Worm (Caenorhabditis elegans) whole organism, L1 larva: ENCODE results near the gene mes-6.

ENCODE experiments used
- C16A3.4 ChIP-seq: fragments of 150-350 bp; optimal IDR thresholded peaks from 2 replicates; lab custom pipeline; 2014; ENCODE audit warnings: missing biosample characterization, missing genetic modification characterization
- Y116A8C.19 ChIP-seq: sonication (generic microtip); optimal IDR thresholded peaks from 2 replicates; lab custom pipeline; 2016; ENCODE audit warnings: missing compliant biosample characterization, missing genetic modification characterization, borderline replicate concordance
- alr-1 ChIP-seq: fragments of 200-800 bp; sonication (Bioruptor generic); optimal IDR thresholded peaks from 2 replicates; lab custom pipeline; 2018; ENCODE audit warnings: borderline replicate concordance, mild to moderate bottlenecking, missing genetic modification characterization, missing compliant biosample characterization
- aly-2 ChIP-seq: fragments of 150-350 bp; optimal IDR thresholded peaks from 2 replicates; lab custom pipeline; 2014; ENCODE audit warnings: missing biosample characterization, missing genetic modification characterization
- blmp-1 ChIP-seq: fragments of 150-350 bp; optimal IDR thresholded peaks from 2 replicates; lab custom pipeline; 2014; ENCODE audit warnings: missing biosample characterization, missing genetic modification characterization
- ceh-8 ChIP-seq: fragments of 200-800 bp; sonication (Bioruptor generic); optimal IDR thresholded peaks from 2 replicates; lab custom pipeline; 2018; ENCODE audit warnings: mild to moderate bottlenecking, missing genetic modification characterization, moderate library complexity, missing compliant biosample characterization
- ces-1 ChIP-seq: fragments of 150-350 bp; optimal IDR thresholded peaks from 2 replicates; lab custom pipeline; 2014; ENCODE audit warnings: missing biosample characterization, missing genetic modification reagents, missing genetic modification characterization
- dpl-1 ChIP-seq, 3 experiments: fragments of 150-350 bp in 2 of 3; sonication (generic microtip) in 1 of 3; optimal IDR thresholded peaks; 2 replicates each; lab custom pipeline; 2014 to 2017; ENCODE audit warnings: missing biosample characterization in 3 of 3, missing genetic modification characterization in 3 of 3, missing genetic modification reagents in 3 of 3
- efl-1 ChIP-seq, 4 experiments: fragments of 150-350 bp; optimal IDR thresholded peaks in 3 of 4; peaks in 1 of 4; 1 replicate in 1 of 4; 2 replicates in 3 of 4; lab custom pipeline; 2014; ENCODE audit warnings: missing biosample characterization in 2 of 4, missing genetic modification characterization in 2 of 4, missing genetic modification reagents in 2 of 4
- elt-2 ChIP-seq: sonication (generic microtip); optimal IDR thresholded peaks from 2 replicates; lab custom pipeline; 2016; ENCODE audit warnings: missing genetic modification characterization, mild to moderate bottlenecking, inconsistent platforms, missing compliant biosample characterization, missing genetic modification reagents
- fkh-4 ChIP-seq: sonication (generic microtip); optimal IDR thresholded peaks from 2 replicates; lab custom pipeline; 2016; ENCODE audit warnings: missing compliant biosample characterization, missing genetic modification characterization, borderline replicate concordance
- grh-1 ChIP-seq: fragments of 200-800 bp; sonication (Bioruptor generic); IDR thresholded peaks from 2 replicates; pipeline ENCODE4 v1.3.6; 2022; ENCODE audit warnings: missing genetic modification reagents, missing genetic modification characterization, missing compliant biosample characterization
- hlh-17 ChIP-seq: fragments of 200-800 bp; sonication (Bioruptor generic); optimal IDR thresholded peaks from 2 replicates; lab custom pipeline; 2018; ENCODE audit warnings: missing genetic modification characterization, mild to moderate bottlenecking, missing compliant biosample characterization, moderate library complexity, borderline replicate concordance
- hlh-4 ChIP-seq: sonication (generic microtip); optimal IDR thresholded peaks from 2 replicates; lab custom pipeline; 2016; ENCODE audit warnings: mild to moderate bottlenecking, missing genetic modification characterization, missing compliant biosample characterization
- hpl-2 ChIP-seq: fragments of 150-350 bp; optimal IDR thresholded peaks from 2 replicates; lab custom pipeline; 2014; ENCODE audit warnings: missing biosample characterization, missing genetic modification reagents, missing genetic modification characterization
- irx-1 ChIP-seq: sonication (generic microtip); optimal IDR thresholded peaks from 2 replicates; lab custom pipeline; 2016; ENCODE audit warnings: missing genetic modification characterization, missing compliant biosample characterization
- lin-14 ChIP-seq: fragments of 200-800 bp; sonication (Bioruptor generic); optimal IDR thresholded peaks from 2 replicates; lab custom pipeline; 2018; ENCODE audit warnings: mild to moderate bottlenecking, missing genetic modification characterization, moderate library complexity, missing compliant biosample characterization
- lin-35 ChIP-seq, 2 experiments: fragments of 150-350 bp; optimal IDR thresholded peaks; 2 replicates each; lab custom pipeline; 2014; ENCODE audit warnings: missing biosample characterization in 2 of 2, missing genetic modification characterization in 2 of 2, missing genetic modification reagents in 2 of 2
- lir-3 ChIP-seq: sonication (generic microtip); optimal IDR thresholded peaks from 2 replicates; lab custom pipeline; 2016; ENCODE audit warnings: mild to moderate bottlenecking, missing genetic modification characterization, moderate library complexity, missing compliant biosample characterization; ENCODE audit not compliant: poor library complexity
- lsy-2 ChIP-seq, 2 experiments: fragments of 150-350 bp; optimal IDR thresholded peaks; 2 replicates each; lab custom pipeline; 2014; ENCODE audit warnings: missing biosample characterization in 2 of 2, missing genetic modification characterization in 2 of 2
- mab-9 ChIP-seq: fragments of 200-800 bp; sonication (Bioruptor generic); IDR thresholded peaks from 2 replicates; pipeline ENCODE4 v1.3.6; 2022; ENCODE audit warnings: missing genetic modification reagents, missing genetic modification characterization, missing compliant biosample characterization
- mdl-1 ChIP-seq, 2 experiments: fragments of 150-350 bp; optimal IDR thresholded peaks; 2 replicates each; lab custom pipeline; 2014 to 2017; ENCODE audit warnings: missing biosample characterization in 2 of 2, missing genetic modification characterization in 2 of 2, inconsistent platforms in 1 of 2
- mef-2 ChIP-seq: fragments of 150-350 bp; optimal IDR thresholded peaks from 2 replicates; lab custom pipeline; 2014; ENCODE audit warnings: missing biosample characterization, missing genetic modification characterization
- mep-1 ChIP-seq: fragments of 150-350 bp; optimal IDR thresholded peaks from 2 replicates; lab custom pipeline; 2014; ENCODE audit warnings: missing biosample characterization, missing genetic modification characterization
- nhr-11 ChIP-seq: fragments of 150-350 bp; optimal IDR thresholded peaks from 2 replicates; lab custom pipeline; 2014; ENCODE audit warnings: missing biosample characterization, missing genetic modification characterization
- nhr-12 ChIP-seq: sonication (generic microtip); optimal IDR thresholded peaks from 2 replicates; lab custom pipeline; 2017; ENCODE audit warnings: missing biosample characterization, missing genetic modification characterization
- nhr-19 ChIP-seq: fragments of 200-800 bp; sonication (Bioruptor generic); conservative IDR thresholded peaks from 2 replicates; pipeline ENCODE4 v1.3.6; 2022; ENCODE audit warnings: missing genetic modification characterization, missing compliant biosample characterization
- nhr-20 ChIP-seq: sonication (generic microtip); optimal IDR thresholded peaks from 2 replicates; lab custom pipeline; 2016; ENCODE audit warnings: mild to moderate bottlenecking, missing genetic modification characterization, missing compliant biosample characterization
- nhr-47 ChIP-seq: sonication (generic microtip); optimal IDR thresholded peaks from 2 replicates; lab custom pipeline; 2016; ENCODE audit warnings: mild to moderate bottlenecking, missing genetic modification characterization, moderate library complexity, missing compliant biosample characterization
- nhr-71 ChIP-seq: sonication (generic microtip); optimal IDR thresholded peaks from 2 replicates; lab custom pipeline; 2016; ENCODE audit warnings: mild to moderate bottlenecking, missing genetic modification characterization, moderate library complexity, missing compliant biosample characterization
- nhr-77 ChIP-seq: fragments of 150-350 bp; optimal IDR thresholded peaks from 2 replicates; lab custom pipeline; 2014; ENCODE audit warnings: missing biosample characterization, missing genetic modification characterization
- nhr-85 ChIP-seq: sonication (generic microtip); peaks from one replicate; lab custom pipeline; 2016; ENCODE audit warnings: missing genetic modification characterization, inconsistent platforms, missing compliant biosample characterization
- nhr-90 ChIP-seq: sonication (generic microtip); optimal IDR thresholded peaks from 2 replicates; lab custom pipeline; 2016; ENCODE audit warnings: mild to moderate bottlenecking, missing genetic modification characterization, missing compliant biosample characterization; ENCODE audit not compliant: poor library complexity
- pax-3 ChIP-seq: fragments of 200-800 bp; sonication (Bioruptor generic); optimal IDR thresholded peaks from 2 replicates; lab custom pipeline; 2018; ENCODE audit warnings: mild to moderate bottlenecking, missing genetic modification characterization, moderate library complexity, missing compliant biosample characterization
- rnt-1 ChIP-seq: sonication (generic microtip); optimal IDR thresholded peaks from 2 replicates; lab custom pipeline; 2016; ENCODE audit warnings: mild to moderate bottlenecking, missing genetic modification characterization, moderate library complexity, missing compliant biosample characterization
- snpc-4 ChIP-seq: fragments of 150-350 bp; optimal IDR thresholded peaks from 2 replicates; lab custom pipeline; 2014; ENCODE audit warnings: missing biosample characterization, missing genetic modification characterization
- sox-4 ChIP-seq: sonication (generic microtip); optimal IDR thresholded peaks from 2 replicates; lab custom pipeline; 2016; ENCODE audit warnings: missing genetic modification characterization, missing compliant biosample characterization
- tbx-2 ChIP-seq: sonication (generic microtip); optimal IDR thresholded peaks from 2 replicates; lab custom pipeline; 2016; ENCODE audit warnings: missing genetic modification characterization, missing compliant biosample characterization
- unc-130 ChIP-seq: fragments of 150-350 bp; optimal IDR thresholded peaks from 2 replicates; lab custom pipeline; 2017; ENCODE audit warnings: missing biosample characterization, missing genetic modification characterization, inconsistent platforms
- unc-30 ChIP-seq: sonication (generic microtip); optimal IDR thresholded peaks from 2 replicates; lab custom pipeline; 2017; ENCODE audit warnings: missing biosample characterization, missing genetic modification characterization
- unc-86 ChIP-seq: sonication (generic microtip); optimal IDR thresholded peaks from 2 replicates; lab custom pipeline; 2016; ENCODE audit warnings: missing genetic modification characterization, missing compliant biosample characterization
- vab-15 ChIP-seq: sonication (generic microtip); optimal IDR thresholded peaks from 2 replicates; lab custom pipeline; 2017; ENCODE audit warnings: missing genotype, mild to moderate bottlenecking, missing genetic modification characterization, missing compliant biosample characterization
- xbp-1 ChIP-seq: sonication (generic microtip); optimal IDR thresholded peaks from 2 replicates; lab custom pipeline; 2016; ENCODE audit warnings: missing genetic modification characterization, missing compliant biosample characterization
- zip-4 ChIP-seq: fragments of 200-800 bp; sonication (Bioruptor generic); optimal IDR thresholded peaks from 2 replicates; lab custom pipeline; 2018; ENCODE audit warnings: mild to moderate bottlenecking, missing genetic modification characterization, moderate library complexity, missing compliant biosample characterization
- ztf-4 ChIP-seq: fragments of 150-350 bp; optimal IDR thresholded peaks from 2 replicates; lab custom pipeline; 2014; ENCODE audit warnings: missing biosample characterization, missing genetic modification characterization

Gene mes-6

DNA sequence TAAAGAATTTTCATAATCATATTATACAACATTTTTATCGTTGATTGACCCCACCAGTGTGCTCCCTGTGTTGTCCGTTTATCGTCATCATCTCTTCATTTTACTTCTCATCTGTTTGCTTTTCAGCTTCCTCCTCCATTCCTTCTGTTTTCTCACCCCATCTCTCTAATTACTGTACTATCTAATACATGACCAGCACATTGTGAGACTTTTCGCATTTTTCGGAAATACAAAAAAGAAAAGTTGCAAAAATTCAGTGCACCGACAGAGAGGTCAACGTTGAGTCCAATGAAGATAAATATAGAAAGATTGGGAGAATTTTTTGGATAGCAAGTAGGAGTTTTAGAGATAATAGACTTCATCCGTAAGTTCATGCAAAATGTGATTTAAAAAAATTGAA, 8.9 kb downstream of the mes-6 start:
- no peak for TF ChIP-seq ceh-8 (GFP tag; lab: Kevin White, UChicago)
- TF ChIP-seq efl-1 (optimal IDR thresholded peaks at IDR 0.05; lab: Kevin White, UChicago) = no peak
- peak in 1 of 2 experiments; percentile 57 for TF ChIP-seq efl-1 (GFP tag; optimal IDR thresholded peaks at IDR 0.05 in 1 of 2; lab: Kevin White, UChicago)

DNA sequence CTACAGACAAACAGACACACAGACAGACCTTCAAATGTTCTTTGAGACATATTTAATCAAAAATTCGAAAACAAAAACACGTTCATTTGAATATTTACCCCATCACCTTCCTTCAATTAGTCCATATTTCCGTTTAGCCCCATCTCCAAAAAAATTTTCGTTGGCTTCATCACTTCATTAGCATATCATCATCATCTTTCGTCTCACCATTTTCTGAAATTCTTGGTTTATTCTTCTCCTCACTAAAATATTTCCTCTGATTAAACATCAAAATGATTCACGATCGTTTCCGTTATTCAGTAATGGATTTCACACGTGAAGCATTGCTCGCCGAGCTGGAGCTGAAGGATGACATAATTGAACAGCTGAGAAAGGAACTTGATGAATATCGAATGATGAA, 9.5 kb downstream of the mes-6 start, which contains the start of gene pkg-2:
Gene pkg-2, plus strand, starts transcription at position 301 of the 400 bp plus-strand sequence.
- no peak for TF ChIP-seq mab-9 (GFP tag; lab: Robert Waterston, UW)

- TF ChIP-seq mef-2 (no peak), unc-30 (tag; lab: Kevin White, UChicago) (no peak), nhr-12 (tag; lab: Kevin White, UChicago) (no peak), snpc-4 (tag; lab: Kevin White, UChicago) (no peak), nhr-47 (tag; lab: Kevin White, UChicago) (no peak), nhr-77 (no peak), nhr-20 (tag; lab: Kevin White, UChicago) (no peak), ces-1 (no peak), hlh-4 (tag; lab: Kevin White, UChicago) (no peak), fkh-4 (tag; lab: Kevin White, UChicago) (no peak), alr-1 (tag; lab: Kevin White, UChicago) (no peak)
- TF ChIP-seq, all 84 proteins: peak for 0
Measured at ce11 chrIV:8523981-8524380, 12.9 kb downstream of the mes-6 start.

DNA sequence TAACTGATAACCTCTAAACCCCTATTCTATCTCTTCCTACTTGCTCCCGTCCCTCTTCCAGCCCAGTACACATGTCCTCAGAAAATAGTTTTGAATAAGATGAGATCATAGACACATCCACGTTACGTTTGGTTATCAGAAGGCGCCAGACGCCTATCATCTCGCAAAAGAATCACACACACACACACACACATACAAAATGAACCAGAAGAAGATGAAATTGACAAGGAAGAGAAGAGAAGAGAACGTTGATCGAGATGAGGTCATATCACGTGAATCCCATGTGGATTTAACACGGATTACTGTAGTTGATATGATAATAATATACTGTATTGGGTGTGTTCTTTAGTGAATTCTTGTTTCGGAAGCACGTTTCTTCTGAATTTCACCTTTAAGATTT, 15.0 kb downstream of the mes-6 start:
- TF ChIP-seq unc-86 (tag; lab: Kevin White, UChicago) (no peak), grh-1 (no peak; the same call in 1 of the 2 replicates), lin-35 (GFP tag; optimal IDR thresholded peaks at IDR 0.05; lab: Kevin White, UChicago) (peak in 1 of 2 experiments; percentile 67), lsy-2 (tag; optimal IDR thresholded peaks at IDR 0.05; lab: Kevin White, UChicago) (peak; percentile 73 to 91), blmp-1 (tag; lab: Kevin White, UChicago) (peak; percentile 86), aly-2 (no peak), vab-15 (tag; lab: Kevin White, UChicago) (no peak), nhr-11 (tag; lab: Kevin White, UChicago) (peak; percentile 66), nhr-77 (no peak), hlh-17 (no peak), lir-3 (tag; lab: Kevin White, UChicago) (peak; percentile 32), C16A3.4 (tag; lab: Kevin White, UChicago) (peak; percentile 50), unc-130 (tag; lab: Kevin White, UChicago) (peak; percentile 49), elt-2 (tag; lab: Kevin White, UChicago) (peak; percentile 37), alr-1 (tag; lab: Kevin White, UChicago) (no peak), dpl-1 (GFP tag; optimal IDR thresholded peaks at IDR 0.05; lab: Kevin White, UChicago) (peak in 1 of 3 experiments; percentile 25), irx-1 (tag; lab: Kevin White, UChicago) (peak; percentile 49), nhr-20 (tag; lab: Kevin White, UChicago) (peak; percentile 93), nhr-47 (tag; lab: Kevin White, UChicago) (peak; percentile 61), rnt-1 (tag; lab: Kevin White, UChicago) (peak; percentile 83), nhr-71 (tag; lab: Kevin White, UChicago) (peak; percentile 94), lin-14 (GFP tag; lab: Kevin White, UChicago) (peak; percentile 94), mep-1 (tag; lab: Kevin White, UChicago) (peak; percentile 67), sox-4 (tag; lab: Kevin White, UChicago) (peak; percentile 39), efl-1 (optimal IDR thresholded peaks at IDR 0.05; lab: Kevin White, UChicago) (peak; percentile 18 to 37), efl-1 (GFP tag; optimal IDR thresholded peaks at IDR 0.05 in 1 of 2; lab: Kevin White, UChicago) (peak; percentile 7 to 93), pax-3 (tag; lab: Kevin White, UChicago) (no peak), xbp-1 (tag; lab: Kevin White, UChicago) (peak; percentile 31), tbx-2 (tag; lab: Kevin White, UChicago) (peak; percentile 82), mdl-1 (tag; optimal IDR thresholded peaks at IDR 0.05; lab: Kevin White, UChicago) (peak in 1 of 2 experiments; percentile 91), Y116A8C.19 (tag; lab: Kevin White, UChicago) (no peak), nhr-85 (tag; lab: Kevin White, UChicago) (peak; percentile 94), hpl-2 (no peak), nhr-19 (GFP tag; lab: Robert Waterston, UW) (peak; percentile 88), nhr-90 (tag; lab: Kevin White, UChicago) (peak; percentile 59), zip-4 (GFP tag; lab: Kevin White, UChicago) (no peak), ztf-4 (tag; lab: Kevin White, UChicago) (peak; percentile 71)
